Fruit fly (Drosophila melanogaster) whole organism, prepupa: ENCODE data around the gene CG31910.

Experiments used
- CG10631 ChIP-seq: fragments of 200-800 bp; sonication (Bioruptor generic); optimal IDR thresholded peaks from 2 replicates; lab custom pipeline; 2016; ENCODE audit warnings: missing biosample characterization, missing genetic modification characterization
- CG10669 ChIP-seq: fragments of 200-800 bp; sonication (Bioruptor generic); optimal IDR thresholded peaks from 3 replicates; lab custom pipeline; 2018; ENCODE audit warnings: missing biosample characterization, mild to moderate bottlenecking, missing genetic modification characterization, moderate library complexity
- CG11294 ChIP-seq: fragments of 200-800 bp; sonication (Bioruptor generic); IDR thresholded peaks from 2 replicates; pipeline ENCODE4 v1.3.6; 2022; ENCODE audit warnings: missing biosample characterization, missing genetic modification characterization
- CG11762 ChIP-seq: fragments of 200-800 bp; sonication (Bioruptor generic); optimal IDR thresholded peaks from 3 replicates; lab custom pipeline; 2016; ENCODE audit warnings: missing biosample characterization, missing genetic modification characterization; ENCODE audit not compliant: insufficient read depth
- CG11902 ChIP-seq: fragments of 200-800 bp; sonication (Bioruptor generic); optimal IDR thresholded peaks from 3 replicates; lab custom pipeline; 2016; ENCODE audit warnings: missing biosample characterization, missing genetic modification characterization
- CG15336 ChIP-seq: fragments of 200-800 bp; sonication (Bioruptor generic); IDR thresholded peaks from 2 replicates; pipeline ENCODE4 v1.3.6; 2022; ENCODE audit warnings: missing biosample characterization, missing genetic modification characterization
- CG1621 ChIP-seq: fragments of 200-800 bp; sonication (Bioruptor generic); optimal IDR thresholded peaks from 3 replicates; lab custom pipeline; 2018; ENCODE audit warnings: missing biosample characterization, mild to moderate bottlenecking, missing genetic modification characterization
- CG16779 ChIP-seq: fragments of 200-800 bp; sonication (Bioruptor generic); optimal IDR thresholded peaks from 3 replicates; lab custom pipeline; 2017; ENCODE audit warnings: missing biosample characterization, mild to moderate bottlenecking, missing genetic modification characterization
- CG32006 ChIP-seq: fragments of 200-800 bp; sonication (Bioruptor generic); optimal IDR thresholded peaks from 3 replicates; lab custom pipeline; 2017; ENCODE audit warnings: missing biosample characterization, mild to moderate bottlenecking, missing genetic modification characterization
- CG34406 ChIP-seq: fragments of 200-800 bp; sonication (Bioruptor generic); optimal IDR thresholded peaks from 3 replicates; lab custom pipeline; 2016; ENCODE audit warnings: missing biosample characterization, missing genetic modification characterization
- CG4318 ChIP-seq: fragments of 200-800 bp; sonication (Bioruptor generic); optimal IDR thresholded peaks from 3 replicates; lab custom pipeline; 2017; ENCODE audit warnings: missing biosample characterization, mild to moderate bottlenecking, missing genetic modification characterization
- CG6792 ChIP-seq: fragments of 200-800 bp; sonication (Bioruptor generic); optimal IDR thresholded peaks from 3 replicates; lab custom pipeline; 2016; ENCODE audit warnings: missing biosample characterization, missing genetic modification characterization
- CG6854 ChIP-seq: fragments of 200-800 bp; sonication (Bioruptor generic); optimal IDR thresholded peaks from 2 replicates; lab custom pipeline; 2017; ENCODE audit warnings: missing biosample characterization, mild to moderate bottlenecking, missing genetic modification characterization
- CG8319 ChIP-seq: fragments of 200-800 bp; sonication (Bioruptor generic); optimal IDR thresholded peaks from 3 replicates; lab custom pipeline; 2016; ENCODE audit warnings: missing biosample characterization, missing genetic modification characterization
- Eip75B ChIP-seq: fragments of 200-800 bp; sonication (Bioruptor generic); optimal IDR thresholded peaks from 3 replicates; lab custom pipeline; 2016; ENCODE audit warnings: missing biosample characterization, missing genetic modification characterization
- Eip78C ChIP-seq: fragments of 200-800 bp; sonication (Bioruptor generic); peaks from one replicate; lab custom pipeline; 2016; ENCODE audit warnings: missing biosample characterization, missing genetic modification characterization
- Eip93F ChIP-seq: fragments of 200-800 bp; sonication (Bioruptor generic); optimal IDR thresholded peaks from 2 replicates; lab custom pipeline; 2016; ENCODE audit warnings: missing biosample characterization, mild to moderate bottlenecking, missing genetic modification characterization
- Ets96B ChIP-seq: fragments of 200-800 bp; optimal IDR thresholded peaks from 2 replicates; lab custom pipeline; 2019; ENCODE audit warnings: missing biosample characterization, mild to moderate bottlenecking, missing genetic modification characterization, moderate library complexity
- Gug ChIP-seq: fragments of 200-800 bp; sonication (Bioruptor generic); IDR thresholded peaks from 2 replicates; pipeline ENCODE4 v1.3.6; 2022; ENCODE audit warnings: missing biosample characterization, missing genetic modification characterization
- Hr38 ChIP-seq: sonication (Bioruptor generic); optimal IDR thresholded peaks from 2 replicates; lab custom pipeline; 2016; ENCODE audit warnings: missing biosample characterization, missing genetic modification characterization
- Hr39 ChIP-seq: fragments of 200-800 bp; sonication (Bioruptor generic); optimal IDR thresholded peaks from 2 replicates; lab custom pipeline; 2016; ENCODE audit warnings: missing biosample characterization, missing genetic modification characterization
- Hr4 ChIP-seq: fragments of 200-800 bp; sonication (Bioruptor generic); optimal IDR thresholded peaks from 3 replicates; lab custom pipeline; 2016; ENCODE audit warnings: missing biosample characterization, missing genetic modification characterization
- Lpt ChIP-seq: fragments of 200-800 bp; sonication (Bioruptor generic); optimal IDR thresholded peaks from 3 replicates; lab custom pipeline; 2016; ENCODE audit warnings: missing biosample characterization, missing genetic modification characterization
- Met ChIP-seq: fragments of 200-800 bp; sonication (Bioruptor generic); optimal IDR thresholded peaks from 3 replicates; lab custom pipeline; 2016; ENCODE audit warnings: missing biosample characterization, missing genetic modification characterization
- OdsH ChIP-seq: fragments of 200-800 bp; sonication (Bioruptor generic); optimal IDR thresholded peaks from 3 replicates; lab custom pipeline; 2016; ENCODE audit warnings: missing biosample characterization, missing genetic modification characterization
- Sox14 ChIP-seq: fragments of 200-800 bp; sonication (Bioruptor generic); optimal IDR thresholded peaks from 3 replicates; lab custom pipeline; 2016; ENCODE audit warnings: missing biosample characterization, missing genetic modification characterization
- achi ChIP-seq: fragments of 200-800 bp; sonication (Bioruptor generic); optimal IDR thresholded peaks from 3 replicates; lab custom pipeline; 2016; ENCODE audit warnings: missing biosample characterization, missing genetic modification characterization
- dac ChIP-seq: fragments of 200-800 bp; sonication (Bioruptor generic); optimal IDR thresholded peaks from 2 replicates; lab custom pipeline; 2017; ENCODE audit warnings: missing biosample characterization, mild to moderate bottlenecking, missing genetic modification characterization
- eg ChIP-seq: fragments of 200-800 bp; sonication (Bioruptor generic); IDR thresholded peaks from 3 replicates; pipeline ENCODE4 v1.3.6; 2022; ENCODE audit warnings: missing biosample characterization, missing genetic modification characterization
- fd59A ChIP-seq: fragments of 200-800 bp; sonication (Bioruptor generic); optimal IDR thresholded peaks from 2 replicates; lab custom pipeline; 2017; ENCODE audit warnings: missing biosample characterization, mild to moderate bottlenecking, missing genetic modification characterization, missing genetic modification reagents
- lz ChIP-seq: fragments of 200-800 bp; sonication (Bioruptor generic); optimal IDR thresholded peaks from 3 replicates; lab custom pipeline; 2016; ENCODE audit warnings: missing biosample characterization, missing genetic modification characterization
- ss ChIP-seq, 2 experiments: fragments of 200-800 bp; sonication (Bioruptor generic); optimal IDR thresholded peaks; 2 replicates in 1 of 2; 3 replicates in 1 of 2; lab custom pipeline; 2017 to 2018; ENCODE audit warnings: mild to moderate bottlenecking in 2 of 2, missing biosample characterization in 2 of 2, missing genetic modification characterization in 2 of 2, moderate library complexity in 1 of 2

CG31910 gene

dm6 chr2L:6751037-6751436 is 5.6 kb upstream of the CG31910 start:
- no peak for TF ChIP-seq CG16779 (tag; lab: Kevin White, UChicago)
- no peak for TF ChIP-seq CG34406 (GFP tag; lab: Kevin White, UChicago)
- no peak for TF ChIP-seq achi (GFP tag; lab: Kevin White, UChicago)
- no peak for TF ChIP-seq CG10631 (GFP tag; lab: Kevin White, UChicago)
- TF ChIP-seq fd59A, result no peak
- TF ChIP-seq dac (GFP tag; lab: Kevin White, UChicago), result no peak
- no peak for TF ChIP-seq lz (GFP tag; lab: Kevin White, UChicago)
- no peak for TF ChIP-seq Gug

- TF ChIP-seq CG1621 (tag; lab: Kevin White, UChicago), result no peak
These were observed 2.4 kb upstream of the CG31910 start, which contains the start of gene CG44271 for dm6 chr2L:6747814-6748213. CG44271 (minus strand) TSS chr2L:6747914.

- TF ChIP-seq eg, result 0 out of 3 replicates have a peak, but pooled peaks have one; percentile 1
- TF ChIP-seq Eip78C (GFP tag; lab: Kevin White, UChicago), result peak; percentile 17
- no peak for TF ChIP-seq CG6792 (GFP tag; lab: Kevin White, UChicago)
- TF ChIP-seq, all 60 proteins: peak for 2
These were observed 3.3 kb downstream of the CG31910 start, which contains the start of gene meng for dm6 chr2L:6741980-6742591. meng (plus strand) TSS chr2L:6742502.

- TF ChIP-seq CG11762 (no peak), ss (GFP tag; optimal IDR thresholded peaks at IDR 0.05; lab: Kevin White, UChicago) (no peak), eg (no peak), Met (GFP tag; lab: Kevin White, UChicago) (no peak), Eip93F (GFP tag; lab: Kevin White, UChicago) (no peak), Hr38 (GFP tag; lab: Kevin White, UChicago) (no peak), Eip75B (no peak), CG34406 (GFP tag; lab: Kevin White, UChicago) (no peak), CG6854 (GFP tag; lab: Kevin White, UChicago) (no peak), CG1621 (tag; lab: Kevin White, UChicago) (no peak), CG11902 (GFP tag; lab: Kevin White, UChicago) (no peak), CG8319 (GFP tag; lab: Kevin White, UChicago) (no peak)
These were observed 5.3 kb downstream of the CG31910 start, which contains the start of gene TTLL3A for dm6 chr2L:6740088-6740487. TTLL3A (minus strand) TSS chr2L:6740188.

dm6 chr2L:6732566-6732965 is 12.9 kb downstream of the CG31910 start, which contains the start of gene TTLL3B:
TTLL3B (plus strand) TSS chr2L:6732866.
- TF ChIP-seq Hr38 (GFP tag; lab: Kevin White, UChicago) (no peak), CG32006 (GFP tag; lab: Kevin White, UChicago) (no peak), CG11762 (no peak), Met (GFP tag; lab: Kevin White, UChicago) (no peak), Gug (no peak), CG11294 (no peak), Hr4 (GFP tag; lab: Kevin White, UChicago) (no peak), CG10669 (no peak), CG1621 (tag; lab: Kevin White, UChicago) (no peak), Sox14 (GFP tag; lab: Kevin White, UChicago) (no peak), achi (GFP tag; lab: Kevin White, UChicago) (no peak), CG4318 (no peak), CG10631 (GFP tag; lab: Kevin White, UChicago) (no peak), Hr39 (GFP tag; lab: Kevin White, UChicago) (no peak), Ets96B (no peak), OdsH (no peak), CG15336 (GFP tag; lab: Robert Waterston, UW) (no peak), Lpt (GFP tag; lab: Kevin White, UChicago) (no peak)
